Worm (Caenorhabditis elegans) whole organism, L4/young adult: Measurements from ENCODE around the gene fre-1.

Source experiments
- W03F9.2 ChIP-seq: fragments of 150-350 bp; optimal IDR thresholded peaks from 2 replicates; lab custom pipeline; 2014; ENCODE audit warnings: missing biosample characterization, missing genetic modification characterization
- dao-5 ChIP-seq: sonication (generic microtip); optimal IDR thresholded peaks from 2 replicates; lab custom pipeline; 2016; ENCODE audit warnings: missing genotype, missing genetic modification characterization, moderate library complexity, missing compliant biosample characterization
- him-1 ChIP-seq: sonication (generic microtip); optimal IDR thresholded peaks from 2 replicates; lab custom pipeline; 2016; ENCODE audit warnings: missing genotype, missing genetic modification reagents, missing genetic modification characterization, missing compliant biosample characterization

- TF ChIP-seq dao-5 (tag; lab: Kevin White, UChicago) (no peak), him-1 (no peak), W03F9.2 (tag; lab: Kevin White, UChicago) (no peak)
Measured at ce11 chrV:20047310-20047709, 40.2 kb downstream of the fre-1 start, which contains the start of gene spe-19.
